Worm (Caenorhabditis elegans) whole organism, mixed stage, embryonic: Measurements from ENCODE around the gene Y113G7A.13.

ENCODE experiments used
- blmp-1 ChIP-seq: fragments of 150-350 bp; optimal IDR thresholded peaks from 2 replicates; lab custom pipeline; 2014; ENCODE audit warnings: missing biosample characterization, missing genetic modification characterization
- drap-1 ChIP-seq: fragments of 200-800 bp; sonication (Bioruptor generic); optimal IDR thresholded peaks from 3 replicates; lab custom pipeline; 2018; ENCODE audit warnings: mild to moderate bottlenecking, missing genetic modification characterization, missing compliant biosample characterization
- elt-3 ChIP-seq: fragments of 150-350 bp; optimal IDR thresholded peaks from 2 replicates; lab custom pipeline; 2014; ENCODE audit warnings: missing biosample characterization, missing genetic modification characterization
- lin-13 ChIP-seq: fragments of 150-350 bp; optimal IDR thresholded peaks from 2 replicates; lab custom pipeline; 2014; ENCODE audit warnings: missing biosample characterization, missing genetic modification characterization
- lsy-2 ChIP-seq: fragments of 150-350 bp; optimal IDR thresholded peaks from 2 replicates; lab custom pipeline; 2014; ENCODE audit warnings: missing biosample characterization, missing genetic modification characterization
- mab-5 ChIP-seq: fragments of 150-350 bp; optimal IDR thresholded peaks from 2 replicates; lab custom pipeline; 2014; ENCODE audit warnings: missing biosample characterization, missing genetic modification characterization
- mep-1 ChIP-seq: fragments of 150-350 bp; optimal IDR thresholded peaks from 2 replicates; lab custom pipeline; 2017; ENCODE audit warnings: missing biosample characterization, missing genetic modification reagents, missing genetic modification characterization, inconsistent platforms
- nhr-12 ChIP-seq: fragments of 150-350 bp; optimal IDR thresholded peaks from 2 replicates; lab custom pipeline; 2014; ENCODE audit warnings: missing biosample characterization, missing genetic modification characterization
- nhr-76 ChIP-seq: sonication (generic microtip); optimal IDR thresholded peaks from 2 replicates; lab custom pipeline; 2017; ENCODE audit warnings: missing biosample characterization, missing genetic modification characterization
- pha-4 ChIP-seq: fragments of 150-350 bp; optimal IDR thresholded peaks from 2 replicates; lab custom pipeline; 2018; ENCODE audit warnings: missing biosample characterization, missing genetic modification reagents, missing genetic modification characterization
- sptf-1 ChIP-seq: sonication (generic microtip); optimal IDR thresholded peaks from 2 replicates; lab custom pipeline; 2017; ENCODE audit warnings: mild to moderate bottlenecking, missing genetic modification characterization, moderate library complexity, missing compliant biosample characterization
- unc-39 ChIP-seq: fragments of 150-350 bp; optimal IDR thresholded peaks from 2 replicates; lab custom pipeline; 2014; ENCODE audit warnings: missing biosample characterization, missing genetic modification characterization
- ztf-11 ChIP-seq: fragments of 150-350 bp; optimal IDR thresholded peaks from 2 replicates; lab custom pipeline; 2014; ENCODE audit warnings: missing biosample characterization, missing genetic modification characterization

ce11 chrV:20134797-20135196 lies 13.2 kb upstream of the Y113G7A.13 start:
- TF ChIP-seq nhr-12 = no peak
- no peak for TF ChIP-seq drap-1 (GFP tag; lab: Kevin White, UChicago)
- TF ChIP-seq elt-3 (tag; lab: Kevin White, UChicago) = no peak
- TF ChIP-seq unc-39 = no peak
- TF ChIP-seq pha-4 = no peak
- no peak for TF ChIP-seq ztf-11 (tag; lab: Kevin White, UChicago)
- no peak for TF ChIP-seq nhr-76 (tag; lab: Kevin White, UChicago)
- no peak for TF ChIP-seq blmp-1 (tag; lab: Kevin White, UChicago)
- TF ChIP-seq lin-13 = no peak
- TF ChIP-seq lsy-2 (tag; lab: Kevin White, UChicago) = no peak
- TF ChIP-seq mab-5 (tag; lab: Kevin White, UChicago) = no peak
- TF ChIP-seq sptf-1 (tag; lab: Kevin White, UChicago) = no peak
- no peak for TF ChIP-seq mep-1
